Fruit fly (Drosophila melanogaster) whole organism, embryonic: ENCODE data around the gene CG3277.
A peak's percentile ranks its signal among the peaks of the same experiment; 100 is the strongest.

Source experiments
- BtbVII ChIP-seq: fragments of 200-800 bp; sonication (Bioruptor generic); optimal IDR thresholded peaks from 3 replicates; lab custom pipeline; 2017; ENCODE audit warnings: missing biosample characterization, mild to moderate bottlenecking, missing genetic modification characterization
- Bteb2 ChIP-seq: fragments of 200-800 bp; sonication (Bioruptor generic); optimal IDR thresholded peaks from 2 replicates; lab custom pipeline; 2016; ENCODE audit warnings: missing biosample characterization, missing genetic modification characterization
- CG10267 ChIP-seq: fragments of 200-800 bp; sonication (Bioruptor generic); optimal IDR thresholded peaks from 2 replicates; lab custom pipeline; 2018; ENCODE audit warnings: missing biosample characterization, mild to moderate bottlenecking, missing genetic modification characterization, moderate library complexity
- CG10959 ChIP-seq: fragments of 200-800 bp; sonication (Bioruptor generic); IDR thresholded peaks from 2 replicates; pipeline ENCODE4 v1.3.6; 2022; ENCODE audit warnings: missing biosample characterization, missing genetic modification characterization
- CG11093 ChIP-seq: fragments of 200-800 bp; sonication (Bioruptor generic); IDR thresholded peaks from 3 replicates; pipeline ENCODE4 v1.3.6; 2022; ENCODE audit warnings: missing biosample characterization, missing genetic modification characterization
- CG11696 ChIP-seq: fragments of 200-800 bp; sonication (Bioruptor generic); IDR thresholded peaks from 2 replicates; pipeline ENCODE4 v1.3.6; 2022; ENCODE audit warnings: missing biosample characterization, missing genetic modification characterization
- CG12104 ChIP-seq: fragments of 200-800 bp; sonication (Bioruptor generic); optimal IDR thresholded peaks from 3 replicates; lab custom pipeline; 2016; ENCODE audit warnings: missing biosample characterization, missing genetic modification characterization
- CG15073 ChIP-seq: fragments of 200-800 bp; sonication (Bioruptor generic); optimal IDR thresholded peaks from 2 replicates; lab custom pipeline; 2016; ENCODE audit warnings: missing biosample characterization, missing genetic modification characterization
- CG1603 ChIP-seq: fragments of 200-800 bp; sonication (Bioruptor generic); optimal IDR thresholded peaks from 2 replicates; lab custom pipeline; 2019; ENCODE audit warnings: missing biosample characterization, mild to moderate bottlenecking, missing genetic modification characterization, moderate library complexity
- CG2120 ChIP-seq: fragments of 200-800 bp; sonication (Bioruptor generic); optimal IDR thresholded peaks from 3 replicates; lab custom pipeline; 2016; ENCODE audit warnings: missing biosample characterization, missing genetic modification characterization
- CG2889 ChIP-seq: fragments of 200-800 bp; sonication (Bioruptor generic); IDR thresholded peaks from 3 replicates; pipeline ENCODE4 v1.3.6; 2022; ENCODE audit warnings: missing biosample characterization, missing genetic modification characterization
- CG30403 ChIP-seq: fragments of 200-800 bp; sonication (Bioruptor generic); optimal IDR thresholded peaks from 3 replicates; lab custom pipeline; 2016; ENCODE audit warnings: missing biosample characterization, missing genetic modification characterization
- CG31441 ChIP-seq: fragments of 200-800 bp; sonication (Bioruptor generic); IDR thresholded peaks from 2 replicates; pipeline ENCODE4 v1.3.6; 2022; ENCODE audit warnings: missing biosample characterization, missing genetic modification characterization
- CG34224 ChIP-seq: fragments of 200-800 bp; sonication (Bioruptor generic); IDR thresholded peaks from 3 replicates; pipeline ENCODE4 v1.3.6; 2022; ENCODE audit warnings: missing biosample characterization, missing genetic modification characterization; ENCODE audit not compliant: partially characterized antibody
- CG6175 ChIP-seq: fragments of 200-800 bp; sonication (Bioruptor generic); IDR thresholded peaks from 3 replicates; pipeline ENCODE4 v1.3.6; 2022; ENCODE audit warnings: missing biosample characterization, missing genetic modification characterization
- CG7271 ChIP-seq: fragments of 200-800 bp; sonication (Bioruptor generic); optimal IDR thresholded peaks from 2 replicates; lab custom pipeline; 2018; ENCODE audit warnings: missing biosample characterization, mild to moderate bottlenecking, missing genetic modification characterization, moderate library complexity
- CG7839 ChIP-seq: fragments of 200-800 bp; sonication (Bioruptor generic); optimal IDR thresholded peaks from 3 replicates; lab custom pipeline; 2018; ENCODE audit warnings: missing biosample characterization, mild to moderate bottlenecking, missing genetic modification characterization, moderate library complexity
- CG8089 ChIP-seq: fragments of 200-800 bp; sonication (Bioruptor generic); optimal IDR thresholded peaks from 3 replicates; lab custom pipeline; 2016; ENCODE audit warnings: missing biosample characterization, missing genetic modification characterization
- CG8924 ChIP-seq: fragments of 200-800 bp; optimal IDR thresholded peaks from 3 replicates; lab custom pipeline; 2019; ENCODE audit warnings: missing biosample characterization, mild to moderate bottlenecking, missing genetic modification characterization, moderate library complexity
- Chrac-16 ChIP-seq: fragments of 200-800 bp; sonication (Bioruptor generic); optimal IDR thresholded peaks from 3 replicates; lab custom pipeline; 2016; ENCODE audit warnings: missing biosample characterization, missing genetic modification characterization
- CkIIα-i1 ChIP-seq: fragments of 200-800 bp; sonication (Bioruptor generic); IDR thresholded peaks from 2 replicates; pipeline ENCODE4 v1.3.6; 2022; ENCODE audit warnings: missing biosample characterization, missing genetic modification characterization
- Dek ChIP-seq: fragments of 200-800 bp; sonication (Bioruptor generic); optimal IDR thresholded peaks from 3 replicates; lab custom pipeline; 2019; ENCODE audit warnings: missing biosample characterization, mild to moderate bottlenecking, missing genetic modification characterization, moderate library complexity
- Dfd ChIP-seq, 2 experiments: fragments of >200 bp; optimal IDR thresholded peaks; 2 replicates each; lab custom pipeline; 2017; ENCODE audit warnings: missing biosample characterization in 2 of 2, missing genetic modification characterization in 2 of 2
- Dp ChIP-seq: fragments of 200-800 bp; sonication (Bioruptor generic); optimal IDR thresholded peaks from 2 replicates; lab custom pipeline; 2018; ENCODE audit warnings: missing biosample characterization, mild to moderate bottlenecking, missing genetic modification characterization, moderate library complexity
- Ssrp ChIP-seq: fragments of 200-800 bp; sonication (Bioruptor generic); optimal IDR thresholded peaks from 2 replicates; lab custom pipeline; 2018; ENCODE audit warnings: missing biosample characterization, mild to moderate bottlenecking, missing genetic modification characterization, moderate library complexity
- Usf ChIP-seq: fragments of 200-800 bp; sonication (Bioruptor generic); optimal IDR thresholded peaks from 2 replicates; lab custom pipeline; 2017; ENCODE audit warnings: missing genotype, missing biosample characterization, missing genetic modification characterization
- ac ChIP-seq: fragments of 200-800 bp; sonication (Bioruptor generic); optimal IDR thresholded peaks from 3 replicates; lab custom pipeline; 2017; ENCODE audit warnings: missing biosample characterization, mild to moderate bottlenecking, missing genetic modification characterization
- al ChIP-seq: fragments of 200-800 bp; sonication (Bioruptor generic); IDR thresholded peaks from 2 replicates; pipeline ENCODE4 v1.3.6; 2022; ENCODE audit warnings: missing biosample characterization, missing genetic modification characterization
- aop ChIP-seq: fragments of 200-800 bp; sonication (Bioruptor generic); IDR thresholded peaks from 2 replicates; pipeline ENCODE4 v1.3.6; 2022; ENCODE audit warnings: missing biosample characterization, missing genetic modification characterization
- ato ChIP-seq: fragments of 200-800 bp; sonication (Bioruptor generic); IDR thresholded peaks from 2 replicates; pipeline ENCODE4 v1.3.6; 2022; ENCODE audit warnings: missing biosample characterization, missing genetic modification characterization; ENCODE audit not compliant: partially characterized antibody
- cwo ChIP-seq: fragments of 200-800 bp; sonication (Bioruptor generic); optimal IDR thresholded peaks from 3 replicates; lab custom pipeline; 2017; ENCODE audit warnings: missing biosample characterization, missing genetic modification characterization, mild to moderate bottlenecking, moderate library complexity, missing genetic modification reagents
- fd102C ChIP-seq: fragments of 200-800 bp; sonication (Bioruptor generic); optimal IDR thresholded peaks from 2 replicates; lab custom pipeline; 2018; ENCODE audit warnings: missing biosample characterization, mild to moderate bottlenecking, missing genetic modification characterization, moderate library complexity
- fd64A ChIP-seq: fragments of 200-800 bp; sonication (Bioruptor generic); optimal IDR thresholded peaks from 3 replicates; lab custom pipeline; 2018; ENCODE audit warnings: missing biosample characterization, mild to moderate bottlenecking, missing genetic modification characterization
- fru ChIP-seq: fragments of >200 bp; optimal IDR thresholded peaks from 2 replicates; lab custom pipeline; 2017
- fu2 ChIP-seq: fragments of 200-800 bp; sonication (Bioruptor generic); optimal IDR thresholded peaks from 2 replicates; lab custom pipeline; 2016; ENCODE audit warnings: missing biosample characterization, missing genetic modification characterization
- lola ChIP-seq, 3 experiments: fragments of >200 bp in 2 of 3; fragments of 200-800 bp in 1 of 3; sonication (Bioruptor generic) in 1 of 3; optimal IDR thresholded peaks; 2 replicates each; lab custom pipeline; 2017 to 2019; ENCODE audit warnings: missing biosample characterization in 3 of 3, missing genetic modification characterization in 3 of 3, mild to moderate bottlenecking in 1 of 3, moderate library complexity in 1 of 3
- lov ChIP-seq, 2 experiments: fragments of 200-800 bp in 1 of 2; fragments of >200 bp in 1 of 2; sonication (Bioruptor generic) in 1 of 2; IDR thresholded peaks in 1 of 2; optimal IDR thresholded peaks in 1 of 2; 2 replicates in 1 of 2; 3 replicates in 1 of 2; pipeline versions ENCODE4 v1.3.6 to Lab custom; 2017 to 2022; ENCODE audit warnings: missing biosample characterization in 1 of 2, missing genetic modification characterization in 1 of 2
- nerfin-1 ChIP-seq: fragments of 200-800 bp; sonication (Bioruptor generic); optimal IDR thresholded peaks from 3 replicates; lab custom pipeline; 2019; ENCODE audit warnings: missing biosample characterization, mild to moderate bottlenecking, missing genetic modification characterization, moderate library complexity
- onecut ChIP-seq: fragments of 200-800 bp; sonication (Bioruptor generic); IDR thresholded peaks from 2 replicates; pipeline ENCODE4 v1.3.6; 2022; ENCODE audit warnings: missing biosample characterization, missing genetic modification characterization
- p53 ChIP-seq: fragments of 200-800 bp; sonication (Bioruptor generic); optimal IDR thresholded peaks from 2 replicates; lab custom pipeline; 2016; ENCODE audit warnings: missing biosample characterization, missing genetic modification characterization
- pnt ChIP-seq: fragments of 200-800 bp; sonication (Bioruptor generic); optimal IDR thresholded peaks from 3 replicates; lab custom pipeline; 2016; ENCODE audit warnings: missing biosample characterization, missing genetic modification characterization
- repo ChIP-seq: fragments of 200-800 bp; sonication (Bioruptor generic); optimal IDR thresholded peaks from 2 replicates; lab custom pipeline; 2016; ENCODE audit warnings: missing biosample characterization, missing genetic modification characterization
- ro ChIP-seq: fragments of 200-800 bp; sonication (Bioruptor generic); IDR thresholded peaks from 2 replicates; pipeline ENCODE4 v1.3.6; 2022; ENCODE audit warnings: missing biosample characterization, missing genetic modification characterization
- slbo ChIP-seq: fragments of 200-800 bp; sonication (Bioruptor generic); IDR thresholded peaks from 2 replicates; pipeline ENCODE4 v1.3.6; 2022; ENCODE audit warnings: missing biosample characterization, missing genetic modification characterization
- slou ChIP-seq: fragments of 200-800 bp; sonication (Bioruptor generic); optimal IDR thresholded peaks from 3 replicates; lab custom pipeline; 2016; ENCODE audit warnings: missing biosample characterization, missing genetic modification characterization
- slp2 ChIP-seq: fragments of 200-800 bp; sonication (Bioruptor generic); optimal IDR thresholded peaks from 2 replicates; lab custom pipeline; 2016; ENCODE audit warnings: missing biosample characterization, missing genetic modification characterization
- so ChIP-seq: fragments of 200-800 bp; sonication (Bioruptor generic); IDR thresholded peaks from 3 replicates; pipeline ENCODE4 v1.3.6; 2022; ENCODE audit warnings: missing biosample characterization, missing genetic modification characterization
- sr ChIP-seq: fragments of 200-800 bp; sonication (Bioruptor generic); IDR thresholded peaks from 3 replicates; pipeline ENCODE4 v1.3.6; 2022; ENCODE audit warnings: missing biosample characterization, missing genetic modification characterization
- wdn ChIP-seq: fragments of 200-800 bp; sonication (Bioruptor generic); IDR thresholded peaks from 2 replicates; pipeline ENCODE4 v1.3.6; 2022; ENCODE audit warnings: missing biosample characterization, missing genetic modification characterization

The CG3277 gene

DNA sequence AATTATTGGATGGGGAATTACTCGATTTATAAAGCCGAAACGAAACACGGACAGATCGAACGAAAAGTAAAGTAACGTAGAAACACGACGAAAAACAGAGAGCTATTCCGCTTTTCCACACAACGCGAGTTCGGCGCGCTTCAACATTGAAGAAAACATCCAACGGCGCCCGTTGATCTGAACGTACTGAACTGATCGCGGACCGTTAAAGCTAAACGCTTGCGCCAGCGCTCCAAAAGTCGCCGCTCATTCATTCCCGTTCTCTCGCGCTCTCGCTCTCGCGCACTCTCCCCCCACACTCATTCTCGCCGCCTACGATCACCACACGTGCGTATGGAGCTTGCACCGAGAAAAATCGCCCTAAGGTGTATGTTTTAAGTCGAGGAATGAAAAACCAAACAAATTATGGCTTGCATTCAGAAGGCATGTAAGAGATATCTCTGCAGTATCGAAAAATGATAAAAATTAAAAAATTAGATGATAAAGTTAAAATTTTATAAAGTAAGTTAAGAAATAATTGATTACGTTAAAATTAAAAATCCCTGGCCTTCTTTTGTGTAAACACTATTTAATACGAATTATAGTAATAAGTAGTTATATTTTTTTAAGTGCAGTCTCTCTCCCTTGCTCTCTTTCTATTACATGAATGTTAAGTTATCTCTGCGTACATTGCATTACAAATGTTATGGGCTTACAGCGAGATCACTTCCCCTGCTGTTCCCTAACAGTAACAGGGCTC lies 50.9 kb downstream of the CG3277 start, which contains the start of gene E23 (continued):
- TF ChIP-seq slp2 (GFP tag; lab: Kevin White, UChicago) (peak; percentile 96), CG31441 (GFP tag; lab: Robert Waterston, UW) (peak; percentile 99), lola (GFP tag; optimal IDR thresholded peaks at IDR 0.05; lab: Kevin White, UChicago) (peak in 1 of 3 experiments; percentile 100), lov (optimal IDR thresholded peaks at IDR 0.05; lab: Kevin White, UChicago) (no peak), lov (GFP tag; IDR thresholded peaks at IDR 0.05; lab: Robert Waterston, UW) (peak; percentile 94), Ssrp (peak; percentile 99), ro (GFP tag; lab: Robert Waterston, UW) (peak; percentile 97), CG12104 (GFP tag; lab: Kevin White, UChicago) (peak; percentile 99), fu2 (GFP tag; lab: Kevin White, UChicago) (peak; percentile 94), CG10267 (tag; lab: Kevin White, UChicago) (peak; percentile 97), CG1603 (tag; lab: Kevin White, UChicago) (peak; percentile 88), CG15073 (GFP tag; lab: Kevin White, UChicago) (peak; percentile 83), CG8924 (tag; lab: Kevin White, UChicago) (peak; percentile 100), repo (peak; percentile 90), fru (lab: Kevin White, UChicago) (no peak), Usf (GFP tag; lab: Kevin White, UChicago) (peak; percentile 98), CG34224 (peak; percentile 52; the same call in 2 of the 3 replicates), sr (peak; percentile 98), aop (GFP tag; lab: Robert Waterston, UW) (peak; percentile 90), CG10959 (peak; percentile 95), wdn (GFP tag; lab: Robert Waterston, UW) (peak; percentile 96), nerfin-1 (tag; lab: Kevin White, UChicago) (peak; percentile 98), Bteb2 (GFP tag; lab: Kevin White, UChicago) (peak; percentile 97), ato (GFP tag; lab: Robert Waterston, UW) (peak; percentile 61; the same call in 1 of the 2 replicates), slou (GFP tag; lab: Kevin White, UChicago) (peak; percentile 96), pnt (GFP tag; lab: Kevin White, UChicago) (peak; percentile 92), Dfd (GFP tag; optimal IDR thresholded peaks at IDR 0.05; lab: Kevin White, UChicago) (no peak), CG6175 (GFP tag; lab: Robert Waterston, UW) (peak; percentile 95), CG7271 (tag; lab: Kevin White, UChicago) (peak; percentile 83), CG2120 (GFP tag; lab: Kevin White, UChicago) (peak; percentile 98), CG11093 (peak; percentile 96), cwo (GFP tag; lab: Kevin White, UChicago) (peak; percentile 100), p53 (GFP tag; lab: Kevin White, UChicago) (peak; percentile 83), CG8089 (GFP tag; lab: Kevin White, UChicago) (peak; percentile 92), slbo (peak; percentile 98), fd102C (GFP tag; lab: Kevin White, UChicago) (peak; percentile 56), al (GFP tag; lab: Robert Waterston, UW) (peak; percentile 98), Chrac-16 (GFP tag; lab: Kevin White, UChicago) (peak; percentile 98), onecut (GFP tag; lab: Robert Waterston, UW) (peak; percentile 96), CG7839 (peak; percentile 99), ac (GFP tag; lab: Kevin White, UChicago) (no peak), CG11696 (GFP tag; lab: Robert Waterston, UW) (peak; percentile 88), CG2889 (GFP tag; lab: Robert Waterston, UW) (peak; percentile 95), so (GFP tag; lab: Robert Waterston, UW) (peak; percentile 98), Dp (GFP tag; lab: Kevin White, UChicago) (peak; percentile 31), fd64A (GFP tag; lab: Kevin White, UChicago) (peak; percentile 92), CkIIα-i1 (0 out of 2 replicates have a peak, but pooled peaks have one; percentile 54), Dek (tag; lab: Kevin White, UChicago) (peak; percentile 99), BtbVII (GFP tag; lab: Kevin White, UChicago) (peak; percentile 98), CG30403 (peak; percentile 99)
